Worm (Caenorhabditis elegans) whole organism, L4/young adult: ENCODE data around the gene exp-1.

Experiments used
- W03F9.2 ChIP-seq: fragments of 150-350 bp; optimal IDR thresholded peaks from 2 replicates; lab custom pipeline; 2014; ENCODE audit warnings: missing biosample characterization, missing genetic modification characterization
- him-1 ChIP-seq: sonication (generic microtip); optimal IDR thresholded peaks from 2 replicates; lab custom pipeline; 2016; ENCODE audit warnings: missing genotype, missing genetic modification reagents, missing genetic modification characterization, missing compliant biosample characterization

ce11 chrII:6136712-6137111, 24.2 kb downstream of the exp-1 start:
- no peak for TF ChIP-seq him-1
- no peak for TF ChIP-seq W03F9.2
